Fruit fly (Drosophila melanogaster): ENCODE results near the gene Ptp61F.
A peak's percentile ranks its signal among the peaks of the same experiment; 100 is the strongest.

Gene Ptp61F

DNA sequence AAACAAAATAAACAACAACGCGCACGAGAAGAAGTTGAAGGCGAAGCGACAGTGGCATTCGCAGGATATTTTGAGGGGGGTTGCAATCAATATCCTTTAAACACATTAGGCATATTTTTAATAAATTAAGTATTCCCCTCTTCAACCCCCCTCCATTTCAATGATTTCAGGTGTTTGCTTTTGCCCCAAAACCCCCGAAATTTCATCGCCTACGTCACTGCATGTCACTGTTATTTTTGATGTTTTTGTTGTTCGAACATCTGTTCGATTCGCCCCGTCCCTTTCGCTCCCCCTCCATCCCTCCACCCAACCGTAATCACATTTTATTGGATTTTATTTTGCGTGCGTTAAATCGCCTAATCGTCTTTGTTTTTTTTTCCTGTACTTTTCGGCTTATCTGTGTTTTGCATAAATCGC is 106.8 kb downstream of the Ptp61F start (continued):
- TF ChIP-seq fd96Cb (tag; optimal IDR thresholded peaks at IDR 0.05) = peak; percentile 58
- peak; percentile 83 for TF ChIP-seq CG16815 (GFP tag; optimal IDR thresholded peaks at IDR 0.05)
- peak; percentile 57 for TF ChIP-seq sens-2 (GFP tag; IDR thresholded peaks at IDR 0.05)
- peak; percentile 66 for TF ChIP-seq NK7.1 (GFP tag; optimal IDR thresholded peaks at IDR 0.05)
- peak; percentile 81 for TF ChIP-seq CG7271 (tag; optimal IDR thresholded peaks at IDR 0.05)
- TF ChIP-seq pros (GFP tag; optimal IDR thresholded peaks at IDR 0.05) = no peak
- peak; percentile 75 for TF ChIP-seq ap (GFP tag; IDR thresholded peaks at IDR 0.05)
- peak; percentile 84 for TF ChIP-seq gsb (GFP tag; IDR thresholded peaks at IDR 0.05)
- TF ChIP-seq CG3407 (GFP tag; optimal IDR thresholded peaks at IDR 0.05) = peak; percentile 39
- TF ChIP-seq vnd (GFP tag; IDR thresholded peaks at IDR 0.05; ENCODE audit: partially characterized antibody) = no peak
- peak; percentile 19 for TF ChIP-seq schlank (tag; optimal IDR thresholded peaks at IDR 0.05)
- peak; percentile 39 for TF ChIP-seq Atf3 (GFP tag; optimal IDR thresholded peaks at IDR 0.05)
- TF ChIP-seq CG32767 (GFP tag; IDR thresholded peaks at IDR 0.05) = peak; percentile 71
- TF ChIP-seq Stat92E (GFP tag; optimal IDR thresholded peaks at IDR 0.05) = no peak
- peak in 1 of 2 experiments; percentile 57 for TF ChIP-seq crp (GFP tag; optimal IDR thresholded peaks at IDR 0.05)
- TF ChIP-seq Dll (GFP tag; IDR thresholded peaks at IDR 0.05; ENCODE audit: partially characterized antibody) = no peak
- TF ChIP-seq CG6654 (GFP tag; optimal IDR thresholded peaks at IDR 0.05) = peak; percentile 27
- peak; percentile 85 for TF ChIP-seq Optix (GFP tag; IDR thresholded peaks at IDR 0.05)
- TF ChIP-seq CG6765 (GFP tag; optimal IDR thresholded peaks at IDR 0.05) = no peak
- peak; percentile 79 for TF ChIP-seq CG11093 (GFP tag; IDR thresholded peaks at IDR 0.05)
- peak; percentile 48 for TF ChIP-seq CG2875 (GFP tag; optimal IDR thresholded peaks at IDR 0.05)
- peak; percentile 85 for TF ChIP-seq H2.0 (GFP tag; IDR thresholded peaks at IDR 0.05)
- TF ChIP-seq YL-1 (GFP tag; optimal IDR thresholded peaks at IDR 0.05) = no peak
- TF ChIP-seq al (GFP tag; IDR thresholded peaks at IDR 0.05) = peak; percentile 77
- no peak for TF ChIP-seq pan (optimal IDR thresholded peaks at IDR 0.05)
- peak in 1 of 2 experiments; percentile 92 for TF ChIP-seq pan (GFP tag; optimal IDR thresholded peaks at IDR 0.05 in 1 of 2, IDR thresholded peaks at IDR 0.05 in 1 of 2)
- no peak for TF ChIP-seq sc (optimal IDR thresholded peaks at IDR 0.05)
- TF ChIP-seq sc (GFP tag; optimal IDR thresholded peaks at IDR 0.05) = peak; percentile 51
- TF ChIP-seq Myb (GFP tag; optimal IDR thresholded peaks at IDR 0.05) = peak; percentile 64
- peak; percentile 56 for TF ChIP-seq CG12071 (GFP tag; optimal IDR thresholded peaks at IDR 0.05)
- TF ChIP-seq Kr (GFP tag; optimal IDR thresholded peaks at IDR 0.05) = peak; percentile 13
- TF ChIP-seq CG7372 (GFP tag; IDR thresholded peaks at IDR 0.05) = peak; percentile 80
- no peak for TF ChIP-seq CG8359 (GFP tag; optimal IDR thresholded peaks at IDR 0.05; ENCODE audit: borderline replicate concordance)
- no peak; the same call in 1 of the 2 replicates for TF ChIP-seq CG10321 (GFP tag; IDR thresholded peaks at IDR 0.05)
- TF ChIP-seq CG10431 (GFP tag; optimal IDR thresholded peaks at IDR 0.05) = no peak
- TF ChIP-seq gro (GFP tag; optimal IDR thresholded peaks at IDR 0.05) = peak; percentile 35
- TF ChIP-seq sug (tag; optimal IDR thresholded peaks at IDR 0.05) = peak; percentile 33
- peak; percentile 51 for TF ChIP-seq Drgx (GFP tag; IDR thresholded peaks at IDR 0.05)
- peak; percentile 73 for TF ChIP-seq tin (GFP tag; optimal IDR thresholded peaks at IDR 0.05)
- no peak for TF ChIP-seq ato (GFP tag; IDR thresholded peaks at IDR 0.05; ENCODE audit: partially characterized antibody)
- TF ChIP-seq nerfin-2 (GFP tag; IDR thresholded peaks at IDR 0.05; ENCODE audit: partially characterized antibody) = no peak
- TF ChIP-seq stwl (tag; optimal IDR thresholded peaks at IDR 0.05) = peak; percentile 2
- TF ChIP-seq dmrt11E (tag; optimal IDR thresholded peaks at IDR 0.05) = peak; percentile 86
- peak; percentile 78; the same call in 2 of the 3 replicates for TF ChIP-seq CG11560 (tag; IDR thresholded peaks at IDR 0.05)
- TF ChIP-seq zfh2 (GFP tag; optimal IDR thresholded peaks at IDR 0.05) = peak; percentile 56
- peak; percentile 56 for TF ChIP-seq repo (GFP tag; optimal IDR thresholded peaks at IDR 0.05)
- peak; percentile 16 for TF ChIP-seq Spps (tag; optimal IDR thresholded peaks at IDR 0.05)
- peak; percentile 80 for TF ChIP-seq Hmr (GFP tag; optimal IDR thresholded peaks at IDR 0.05)
- peak; percentile 92 for TF ChIP-seq crol (GFP tag; IDR thresholded peaks at IDR 0.05)
- TF ChIP-seq bcd (GFP tag; optimal IDR thresholded peaks at IDR 0.05) = peak; percentile 83
- TF ChIP-seq Deaf1 (tag; optimal IDR thresholded peaks at IDR 0.05) = peak; percentile 22

All from whole organism, embryonic.